Worm (Caenorhabditis elegans) whole organism, young adult: ENCODE results near the gene F33A8.4.

Source experiments
- B0035.1 ChIP-seq: sonication (generic microtip); optimal IDR thresholded peaks from 2 replicates; lab custom pipeline; 2016; ENCODE audit warnings: missing genetic modification characterization, mild to moderate bottlenecking, missing compliant biosample characterization, missing genotype, missing genetic modification reagents
- F37B4.10 ChIP-seq: fragments of 200-800 bp; sonication (Bioruptor generic); IDR thresholded peaks from 2 replicates; pipeline ENCODE4 v1.3.6; 2022; ENCODE audit warnings: missing genetic modification characterization, missing compliant biosample characterization
- K11D2.4 ChIP-seq: fragments of 200-800 bp; sonication (Bioruptor generic); IDR thresholded peaks from 2 replicates; pipeline ENCODE4 v1.3.6; 2022; ENCODE audit warnings: missing genetic modification reagents, missing genetic modification characterization, missing compliant biosample characterization
- K12H6.12 ChIP-seq: fragments of 200-800 bp; sonication (Bioruptor generic); optimal IDR thresholded peaks from 2 replicates; lab custom pipeline; 2018; ENCODE audit warnings: mild to moderate bottlenecking, missing genetic modification characterization, missing compliant biosample characterization
- T07F8.4 ChIP-seq: sonication (generic microtip); optimal IDR thresholded peaks from 2 replicates; lab custom pipeline; 2016; ENCODE audit warnings: mild to moderate bottlenecking, missing genetic modification characterization, moderate library complexity, missing compliant biosample characterization
- Y53F4B.3 ChIP-seq: fragments of 200-800 bp; sonication (Bioruptor generic); IDR thresholded peaks from 2 replicates; pipeline ENCODE4 v1.3.6; 2022; ENCODE audit warnings: missing genetic modification reagents, missing genetic modification characterization, missing compliant biosample characterization
- Y53G8AR.9 ChIP-seq: fragments of 200-800 bp; sonication (Bioruptor generic); conservative IDR thresholded peaks from 2 replicates; pipeline ENCODE4 v1.3.6; 2022; ENCODE audit warnings: missing genetic modification reagents, missing genetic modification characterization, missing compliant biosample characterization
- Y79H2A.3 ChIP-seq: fragments of 200-800 bp; sonication (Bioruptor generic); conservative IDR thresholded peaks from 2 replicates; pipeline ENCODE4 v1.3.6; 2022; ENCODE audit warnings: missing genetic modification reagents, missing genetic modification characterization, missing compliant biosample characterization
- akir-1 ChIP-seq: fragments of 200-800 bp; sonication (Bioruptor generic); optimal IDR thresholded peaks from 2 replicates; lab custom pipeline; 2018; ENCODE audit warnings: mild to moderate bottlenecking, missing genetic modification characterization, moderate library complexity, missing compliant biosample characterization
- aptf-2 ChIP-seq: fragments of 200-800 bp; sonication (Bioruptor generic); conservative IDR thresholded peaks from 2 replicates; pipeline ENCODE4 v1.3.6; 2022; ENCODE audit warnings: missing genetic modification reagents, missing genetic modification characterization, missing compliant biosample characterization
- aptf-3 ChIP-seq: fragments of 200-800 bp; sonication (Bioruptor generic); IDR thresholded peaks from 2 replicates; pipeline ENCODE4 v1.3.6; 2022; ENCODE audit warnings: missing genetic modification characterization, missing compliant biosample characterization
- athp-1 ChIP-seq: sonication (generic microtip); optimal IDR thresholded peaks from 2 replicates; lab custom pipeline; 2017; ENCODE audit warnings: mild to moderate bottlenecking, missing genetic modification characterization, missing compliant biosample characterization
- attf-5 ChIP-seq: fragments of 200-800 bp; sonication (Bioruptor generic); optimal IDR thresholded peaks from 2 replicates; lab custom pipeline; 2018; ENCODE audit warnings: mild to moderate bottlenecking, missing genetic modification characterization, missing compliant biosample characterization
- attf-6 ChIP-seq: fragments of 200-800 bp; sonication (Bioruptor generic); IDR thresholded peaks from 2 replicates; pipeline ENCODE4 v1.3.6; 2022; ENCODE audit warnings: missing genetic modification reagents, missing genetic modification characterization, missing compliant biosample characterization
- ccch-3 ChIP-seq: fragments of 200-800 bp; sonication (Bioruptor generic); optimal IDR thresholded peaks from 2 replicates; lab custom pipeline; 2018; ENCODE audit warnings: mild to moderate bottlenecking, missing genetic modification characterization, missing compliant biosample characterization
- ceh-58 ChIP-seq: fragments of 200-800 bp; sonication (Bioruptor generic); IDR thresholded peaks from 2 replicates; pipeline ENCODE4 v1.3.6; 2022; ENCODE audit warnings: missing genetic modification characterization, missing compliant biosample characterization
- dox-1 ChIP-seq: fragments of 200-800 bp; sonication (Bioruptor generic); IDR thresholded peaks from 2 replicates; pipeline ENCODE4 v1.3.6; 2022; ENCODE audit warnings: missing genetic modification reagents, missing genetic modification characterization, missing compliant biosample characterization
- egrh-3 ChIP-seq: fragments of 200-800 bp; sonication (Bioruptor generic); IDR thresholded peaks from 2 replicates; pipeline ENCODE4 v1.3.6; 2022; ENCODE audit warnings: missing genetic modification reagents, missing genetic modification characterization, missing compliant biosample characterization
- ekl-4 ChIP-seq: fragments of 200-800 bp; sonication (Bioruptor generic); IDR thresholded peaks from 2 replicates; pipeline ENCODE4 v1.3.6; 2022; ENCODE audit warnings: missing genetic modification reagents, missing genetic modification characterization, missing compliant biosample characterization
- hsf-1 ChIP-seq: fragments of 200-800 bp; sonication (Bioruptor generic); IDR thresholded peaks from 2 replicates; pipeline ENCODE4 v1.3.6; 2022; ENCODE audit warnings: missing genetic modification reagents, missing genetic modification characterization, missing compliant biosample characterization
- let-607 ChIP-seq, 2 experiments: fragments of 200-800 bp in 1 of 2; sonication (Bioruptor generic) in 1 of 2; sonication (generic microtip) in 1 of 2; optimal IDR thresholded peaks; 2 replicates each; lab custom pipeline; 2016 to 2018; ENCODE audit warnings: mild to moderate bottlenecking in 2 of 2, missing compliant biosample characterization in 2 of 2, missing genetic modification characterization in 2 of 2, moderate library complexity in 2 of 2, missing genotype in 1 of 2
- lin-35 ChIP-seq, 3 experiments: fragments of 150-350 bp in 2 of 3; sonication (generic microtip) in 1 of 3; optimal IDR thresholded peaks; 2 replicates each; lab custom pipeline; 2014 to 2018; ENCODE audit warnings: missing biosample characterization in 3 of 3, missing genetic modification characterization in 3 of 3, missing genetic modification reagents in 3 of 3
- lin-54 ChIP-seq: fragments of 200-800 bp; sonication (Bioruptor generic); optimal IDR thresholded peaks from 2 replicates; lab custom pipeline; 2018; ENCODE audit warnings: mild to moderate bottlenecking, missing genetic modification characterization, missing compliant biosample characterization
- madf-10 ChIP-seq: sonication (generic microtip); optimal IDR thresholded peaks from 2 replicates; lab custom pipeline; 2016; ENCODE audit warnings: mild to moderate bottlenecking, missing genetic modification characterization, missing compliant biosample characterization
- mcd-1 ChIP-seq: fragments of 200-800 bp; sonication (Bioruptor generic); IDR thresholded peaks from 2 replicates; pipeline ENCODE4 v1.3.6; 2022; ENCODE audit warnings: missing genetic modification reagents, missing genetic modification characterization, missing compliant biosample characterization
- mel-28 ChIP-seq: sonication (generic microtip); optimal IDR thresholded peaks from 2 replicates; lab custom pipeline; 2016; ENCODE audit warnings: borderline replicate concordance, mild to moderate bottlenecking, missing genetic modification characterization, missing compliant biosample characterization
- nhr-80 ChIP-seq: sonication (generic microtip); optimal IDR thresholded peaks from 2 replicates; lab custom pipeline; 2016; ENCODE audit warnings: missing genetic modification characterization, missing compliant biosample characterization
- pha-4 ChIP-seq: fragments of 150-350 bp; sonication (generic microtip); optimal IDR thresholded peaks from 2 replicates; lab custom pipeline; 2014; ENCODE audit warnings: missing biosample characterization, missing genetic modification reagents, missing genetic modification characterization
- snpc-1.1 ChIP-seq: sonication (generic microtip); optimal IDR thresholded peaks from 2 replicates; lab custom pipeline; 2017; ENCODE audit warnings: missing genetic modification characterization, mild to moderate bottlenecking, missing compliant biosample characterization, antibody characterized with exemption, moderate library complexity, missing genotype, missing genetic modification reagents; ENCODE audit not compliant: insufficient read depth
- snpc-1.3 ChIP-seq: sonication (generic microtip); optimal IDR thresholded peaks from 2 replicates; lab custom pipeline; 2017; ENCODE audit warnings: missing genetic modification characterization, mild to moderate bottlenecking, missing compliant biosample characterization, antibody characterized with exemption, moderate library complexity, missing genotype, missing genetic modification reagents; ENCODE audit not compliant: insufficient read depth
- snpc-4 ChIP-seq, 5 experiments: fragments of 150-350 bp in 1 of 5; sonication (generic microtip) in 4 of 5; optimal IDR thresholded peaks; 2 replicates each; lab custom pipeline; 2014 to 2018; ENCODE audit warnings: missing genetic modification characterization in 5 of 5, missing biosample characterization in 3 of 5, antibody characterized with exemption in 2 of 5, mild to moderate bottlenecking in 2 of 5, missing compliant biosample characterization in 2 of 5, missing genotype in 2 of 5, moderate library complexity in 2 of 5, missing genetic modification reagents in 1 of 5
- unc-62 ChIP-seq: fragments of 150-350 bp; optimal IDR thresholded peaks from 2 replicates; lab custom pipeline; 2014; ENCODE audit warnings: missing biosample characterization, missing genetic modification reagents, missing genetic modification characterization
- zfh-2 ChIP-seq: fragments of 200-800 bp; sonication (Bioruptor generic); conservative IDR thresholded peaks from 2 replicates; pipeline ENCODE4 v1.3.6; 2022; ENCODE audit warnings: missing genetic modification reagents, missing genetic modification characterization, missing compliant biosample characterization

Gene F33A8.4

ce11 chrII:11086770-11087169, 37.9 kb upstream of the F33A8.4 start:
- TF ChIP-seq unc-62 (GFP tag; lab: Kevin White, UChicago) (no peak), Y53G8AR.9 (no peak), let-607 (tag; optimal IDR thresholded peaks at IDR 0.05; lab: Kevin White, UChicago) (no peak), snpc-1.1 (tag; lab: Kevin White, UChicago) (no peak), Y53F4B.3 (GFP tag; lab: Robert Waterston, UW) (no peak), Y79H2A.3 (GFP tag; lab: Robert Waterston, UW) (no peak), F37B4.10 (GFP tag; lab: Robert Waterston, UW) (no peak), lin-54 (GFP tag; lab: Kevin White, UChicago) (no peak), attf-5 (GFP tag; lab: Kevin White, UChicago) (no peak), aptf-3 (no peak), egrh-3 (GFP tag; lab: Robert Waterston, UW) (no peak)

ce11 chrII:11076550-11076949, 27.7 kb upstream of the F33A8.4 start:
- no peak for TF ChIP-seq attf-6 (GFP tag; lab: Robert Waterston, UW)
- TF ChIP-seq ccch-3: no peak
- no peak for TF ChIP-seq K11D2.4
- TF ChIP-seq aptf-2 (GFP tag; lab: Robert Waterston, UW): no peak
- TF ChIP-seq akir-1 (GFP tag; lab: Kevin White, UChicago): no peak
- TF ChIP-seq mcd-1 (GFP tag; lab: Robert Waterston, UW): no peak
- no peak for TF ChIP-seq snpc-1.3 (tag; lab: Kevin White, UChicago)
- TF ChIP-seq, all 124 proteins: peak for 0

ce11 chrII:11072565-11072964, 23.7 kb upstream of the F33A8.4 start:
- TF ChIP-seq dox-1: no peak
- TF ChIP-seq nhr-80 (tag; lab: Kevin White, UChicago): no peak
- TF ChIP-seq pha-4 (tag; lab: Kevin White, UChicago): no peak
- TF ChIP-seq mel-28 (tag; lab: Kevin White, UChicago): no peak
- no peak for TF ChIP-seq ceh-58
- TF ChIP-seq ekl-4 (GFP tag; lab: Robert Waterston, UW): no peak
- no peak for TF ChIP-seq snpc-4 (GFP tag; optimal IDR thresholded peaks at IDR 0.05; lab: Kevin White, UChicago)
- no peak for TF ChIP-seq snpc-4 (tag; optimal IDR thresholded peaks at IDR 0.05; lab: Kevin White, UChicago)
- TF ChIP-seq B0035.1 (tag; lab: Kevin White, UChicago): no peak
- TF ChIP-seq ccch-3: no peak
- TF ChIP-seq snpc-1.3 (tag; lab: Kevin White, UChicago): no peak
- no peak for TF ChIP-seq zfh-2
- TF ChIP-seq K12H6.12 (tag; lab: Kevin White, UChicago): no peak
- no peak for TF ChIP-seq athp-1
- no peak for TF ChIP-seq T07F8.4
- TF ChIP-seq, all 124 proteins: peak for 0

- TF ChIP-seq hsf-1 (GFP tag; lab: Robert Waterston, UW) (0 out of 2 replicates have a peak, but pooled peaks have one; percentile 20), madf-10 (no peak), lin-35 (GFP tag; optimal IDR thresholded peaks at IDR 0.05; lab: Kevin White, UChicago) (no peak)
Measured at ce11 chrII:11064191-11064695, 15.4 kb upstream of the F33A8.4 start.
